Worm (Caenorhabditis elegans) whole organism, midembryonic: ENCODE data around the gene ptr-25.

Experiments
- T22C8.4 ChIP-seq: fragments of 200-800 bp; sonication (Bioruptor generic); IDR thresholded peaks from 2 replicates; pipeline ENCODE4 v1.3.6; 2022; ENCODE audit warnings: missing genetic modification characterization, missing compliant biosample characterization
- cog-1 ChIP-seq: sonication (generic microtip); optimal IDR thresholded peaks from 2 replicates; lab custom pipeline; 2016; ENCODE audit warnings: missing genetic modification characterization, missing compliant biosample characterization
- flt-1 ChIP-seq: fragments of 200-800 bp; sonication (Bioruptor generic); IDR thresholded peaks from 2 replicates; pipeline ENCODE4 v1.3.6; 2022; ENCODE audit warnings: missing genetic modification characterization, missing compliant biosample characterization
- klf-2 ChIP-seq: fragments of 200-800 bp; sonication (Bioruptor generic); conservative IDR thresholded peaks from 2 replicates; pipeline ENCODE4 v1.3.6; 2022; ENCODE audit warnings: missing genetic modification reagents, missing genetic modification characterization, missing compliant biosample characterization
- med-1 ChIP-seq: sonication (generic microtip); optimal IDR thresholded peaks from 2 replicates; lab custom pipeline; 2017; ENCODE audit warnings: missing genetic modification characterization, mild to moderate bottlenecking, missing compliant biosample characterization, antibody characterized with exemption, missing genetic modification reagents; ENCODE audit not compliant: insufficient read depth
- ref-1 ChIP-seq: fragments of 200-800 bp; sonication (Bioruptor generic); conservative IDR thresholded peaks from 2 replicates; pipeline ENCODE4 v1.3.6; 2022; ENCODE audit warnings: missing genetic modification reagents, missing genetic modification characterization, missing compliant biosample characterization
- tab-1 ChIP-seq: fragments of 200-800 bp; sonication (Bioruptor generic); IDR thresholded peaks from 2 replicates; pipeline ENCODE4 v1.3.6; 2022; ENCODE audit warnings: missing genetic modification characterization, missing compliant biosample characterization
- ztf-23 ChIP-seq: fragments of 200-800 bp; sonication (Bioruptor generic); IDR thresholded peaks from 2 replicates; pipeline ENCODE4 v1.3.6; 2022; ENCODE audit warnings: missing genetic modification reagents, missing genetic modification characterization, missing compliant biosample characterization
- ztf-29 ChIP-seq: fragments of 200-800 bp; sonication (Bioruptor generic); IDR thresholded peaks from 2 replicates; pipeline ENCODE4 v1.3.6; 2022; ENCODE audit warnings: missing genetic modification reagents, missing genetic modification characterization, missing compliant biosample characterization

ptr-25 gene

DNA sequence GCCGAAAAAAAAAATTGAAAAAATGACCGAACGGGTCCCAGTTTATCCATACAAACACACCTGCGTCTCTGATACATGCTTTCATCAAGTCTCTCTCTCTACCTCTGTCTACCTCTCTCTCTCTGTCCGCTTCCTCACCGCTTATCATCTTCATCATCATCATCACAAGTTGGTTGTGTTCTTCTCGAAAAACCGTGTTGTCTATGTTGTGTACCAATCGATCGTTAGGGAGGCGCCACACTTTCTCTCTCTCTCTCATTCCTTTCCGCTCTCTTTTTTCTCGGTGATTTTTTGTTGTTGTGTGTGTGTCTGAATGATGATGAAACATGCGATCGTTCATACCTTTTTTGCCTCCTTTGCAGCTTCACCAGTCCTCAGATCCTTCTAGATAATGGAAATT is 24.3 kb upstream of the ptr-25 start:
- TF ChIP-seq tab-1 (GFP tag; lab: Robert Waterston, UW) (no peak), T22C8.4 (GFP tag; lab: Robert Waterston, UW) (no peak), med-1 (no peak), klf-2 (GFP tag; lab: Robert Waterston, UW) (no peak), cog-1 (tag; lab: Kevin White, UChicago) (no peak), ztf-29 (GFP tag; lab: Robert Waterston, UW) (no peak), ztf-23 (GFP tag; lab: Robert Waterston, UW) (no peak), ref-1 (no peak), flt-1 (GFP tag; lab: Robert Waterston, UW) (no peak)

DNA sequence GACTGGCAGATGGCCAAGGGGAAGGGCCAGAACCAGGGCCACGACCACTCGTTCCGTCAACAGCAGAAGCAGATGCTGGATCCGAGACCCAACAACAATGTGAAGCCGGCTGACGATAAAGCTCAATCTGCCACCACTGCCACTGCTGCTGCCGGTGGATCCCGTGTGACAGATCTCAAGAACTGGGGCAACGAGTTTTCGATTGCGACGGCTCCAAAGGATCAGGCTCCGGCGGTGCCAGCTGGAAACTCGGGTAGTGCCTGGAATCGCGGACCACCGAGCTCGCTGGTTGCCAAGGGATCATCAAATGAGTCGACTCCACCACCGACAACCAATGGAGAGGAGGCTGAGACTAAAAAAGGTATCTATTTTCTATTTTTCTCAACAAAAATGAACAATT is 23.5 kb upstream of the ptr-25 start:
- no peak for TF ChIP-seq T22C8.4 (GFP tag; lab: Robert Waterston, UW)
- no peak for TF ChIP-seq klf-2 (GFP tag; lab: Robert Waterston, UW)
- no peak for TF ChIP-seq flt-1 (GFP tag; lab: Robert Waterston, UW)
- TF ChIP-seq med-1: no peak
- TF ChIP-seq tab-1 (GFP tag; lab: Robert Waterston, UW): no peak
- TF ChIP-seq ztf-29 (GFP tag; lab: Robert Waterston, UW): no peak
- no peak for TF ChIP-seq cog-1 (tag; lab: Kevin White, UChicago)
- TF ChIP-seq ref-1: no peak
- TF ChIP-seq ztf-23 (GFP tag; lab: Robert Waterston, UW): no peak

- TF ChIP-seq tab-1 (GFP tag; lab: Robert Waterston, UW) (no peak), flt-1 (GFP tag; lab: Robert Waterston, UW) (no peak), ztf-23 (GFP tag; lab: Robert Waterston, UW) (no peak), klf-2 (GFP tag; lab: Robert Waterston, UW) (no peak), med-1 (no peak), cog-1 (tag; lab: Kevin White, UChicago) (no peak), T22C8.4 (GFP tag; lab: Robert Waterston, UW) (no peak), ref-1 (no peak), ztf-29 (GFP tag; lab: Robert Waterston, UW) (no peak)
Observed at ce11 chrIII:10469574-10470055, 18.3 kb upstream of the ptr-25 start, which contains the start of gene D2045.5. Gene D2045.5, minus strand, starts transcription at chrIII:10469624.

DNA sequence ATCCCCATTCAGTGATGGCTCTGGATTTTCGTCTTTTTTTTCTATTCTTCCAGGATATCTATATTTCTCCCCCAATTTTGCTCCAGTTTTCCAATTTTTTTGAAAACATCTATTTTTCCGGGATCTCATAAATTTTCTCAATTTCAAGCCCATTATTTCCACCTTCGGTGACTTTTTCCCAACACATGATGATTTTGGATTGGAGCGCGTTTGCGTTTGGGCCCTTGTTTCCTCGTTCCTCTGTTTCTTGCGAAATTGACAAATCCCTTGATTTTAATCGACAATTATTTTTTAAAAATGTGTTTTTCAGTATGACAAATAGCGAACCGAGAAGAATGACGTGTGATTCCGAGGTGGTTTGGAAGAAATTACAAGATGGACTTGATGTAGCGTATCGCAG is 17.0 kb upstream of the ptr-25 start, which contains the start of gene cul-1:
cul-1 (plus strand) TSS at position 311 of the 400 bp plus-strand sequence.
- TF ChIP-seq med-1 (no peak), ztf-29 (GFP tag; lab: Robert Waterston, UW) (no peak), ref-1 (no peak), T22C8.4 (GFP tag; lab: Robert Waterston, UW) (no peak), flt-1 (GFP tag; lab: Robert Waterston, UW) (no peak), tab-1 (GFP tag; lab: Robert Waterston, UW) (no peak), ztf-23 (GFP tag; lab: Robert Waterston, UW) (no peak), klf-2 (GFP tag; lab: Robert Waterston, UW) (no peak), cog-1 (tag; lab: Kevin White, UChicago) (no peak)

ce11 chrIII:10474945-10475344 is 13.0 kb upstream of the ptr-25 start, which contains the start of gene D2045.9:
Gene D2045.9, plus strand, starts transcription at chrIII:10475245.
- TF ChIP-seq med-1 (no peak), ztf-29 (GFP tag; lab: Robert Waterston, UW) (no peak), cog-1 (tag; lab: Kevin White, UChicago) (no peak), tab-1 (GFP tag; lab: Robert Waterston, UW) (no peak), flt-1 (GFP tag; lab: Robert Waterston, UW) (no peak), klf-2 (GFP tag; lab: Robert Waterston, UW) (no peak), ztf-23 (GFP tag; lab: Robert Waterston, UW) (no peak), ref-1 (no peak), T22C8.4 (GFP tag; lab: Robert Waterston, UW) (no peak)

ce11 chrIII:10479180-10479579 is 8.7 kb upstream of the ptr-25 start, which contains the start of gene D2045.7:
Gene D2045.7, plus strand, starts transcription at chrIII:10479480.
- TF ChIP-seq ref-1 (no peak), T22C8.4 (GFP tag; lab: Robert Waterston, UW) (no peak), flt-1 (GFP tag; lab: Robert Waterston, UW) (no peak), klf-2 (GFP tag; lab: Robert Waterston, UW) (no peak), cog-1 (tag; lab: Kevin White, UChicago) (no peak), med-1 (no peak)

DNA sequence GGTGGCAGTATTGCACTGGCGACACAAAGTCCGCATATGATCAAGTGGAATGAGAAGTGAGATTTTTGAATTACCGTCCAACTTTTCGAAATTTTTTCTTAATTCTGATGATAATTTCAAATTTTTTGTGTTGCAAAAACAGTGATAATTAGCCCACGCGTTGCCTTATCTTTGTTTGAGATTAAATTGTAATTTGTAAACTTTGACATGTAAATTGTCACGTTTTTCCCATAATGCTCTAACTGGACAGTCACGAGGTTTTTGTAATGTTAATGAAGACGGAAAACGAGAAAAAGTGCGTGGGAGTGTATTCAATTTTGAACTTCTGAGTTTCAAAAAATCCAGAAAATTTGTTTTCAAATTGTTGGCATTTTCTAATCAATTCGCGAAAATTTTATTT is 6.4 kb upstream of the ptr-25 start:
- TF ChIP-seq klf-2 (GFP tag; lab: Robert Waterston, UW) (no peak), T22C8.4 (GFP tag; lab: Robert Waterston, UW) (no peak), ztf-29 (GFP tag; lab: Robert Waterston, UW) (no peak), cog-1 (tag; lab: Kevin White, UChicago) (no peak), flt-1 (GFP tag; lab: Robert Waterston, UW) (no peak), med-1 (no peak), tab-1 (GFP tag; lab: Robert Waterston, UW) (no peak), ref-1 (no peak), ztf-23 (GFP tag; lab: Robert Waterston, UW) (no peak)

DNA sequence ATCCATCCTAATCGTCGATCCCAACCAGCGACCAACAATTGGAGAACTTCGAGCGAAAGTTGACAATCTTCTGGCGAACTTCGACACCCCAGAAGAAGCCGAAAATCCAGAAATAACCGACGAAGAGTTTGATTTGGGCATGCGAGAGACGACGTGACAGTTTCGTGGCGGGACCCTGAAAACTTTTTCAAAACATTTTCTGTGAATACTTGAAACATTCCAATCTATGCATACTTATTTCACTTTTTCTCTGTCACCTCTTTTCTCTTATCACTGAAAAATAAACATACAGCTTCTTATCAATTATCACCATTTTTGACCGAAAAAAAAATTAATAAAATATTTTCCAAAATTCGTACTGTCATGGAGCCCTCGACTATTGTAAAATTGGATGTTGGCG is 5.9 kb upstream of the ptr-25 start, which contains the start of gene D2045.8:
D2045.8 (plus strand) TSS at position 301 of the 400 bp plus-strand sequence.
- TF ChIP-seq ref-1: no peak
- no peak for TF ChIP-seq klf-2 (GFP tag; lab: Robert Waterston, UW)
- TF ChIP-seq flt-1 (GFP tag; lab: Robert Waterston, UW): no peak
- no peak for TF ChIP-seq T22C8.4 (GFP tag; lab: Robert Waterston, UW)
- no peak for TF ChIP-seq cog-1 (tag; lab: Kevin White, UChicago)
- no peak for TF ChIP-seq tab-1 (GFP tag; lab: Robert Waterston, UW)
- TF ChIP-seq ztf-23 (GFP tag; lab: Robert Waterston, UW): no peak
- TF ChIP-seq med-1: no peak
- no peak for TF ChIP-seq ztf-29 (GFP tag; lab: Robert Waterston, UW)

- TF ChIP-seq med-1 (no peak), cog-1 (tag; lab: Kevin White, UChicago) (no peak), klf-2 (GFP tag; lab: Robert Waterston, UW) (no peak), ztf-29 (GFP tag; lab: Robert Waterston, UW) (no peak), ref-1 (no peak), T22C8.4 (GFP tag; lab: Robert Waterston, UW) (no peak)
Observed at ce11 chrIII:10486455-10486854, 1.5 kb upstream of the ptr-25 start.
